Fruit fly (Drosophila melanogaster) whole organism: Measurements from ENCODE around the gene Dlc90F.

Experiments
- CG8478 ChIP-seq: fragments of >200 bp; optimal IDR thresholded peaks from 2 replicates; lab custom pipeline; 2018; ENCODE audit warnings: inconsistent platforms
- Dll ChIP-seq: fragments of >200 bp; optimal IDR thresholded peaks from 2 replicates; lab custom pipeline; 2017
- EcR ChIP-seq, 2 experiments: fragments of >200 bp; optimal IDR thresholded peaks; 2 replicates each; lab custom pipeline; 2017; ENCODE audit warnings: missing biosample characterization in 2 of 2, missing genetic modification characterization in 2 of 2, missing genetic modification reagents in 2 of 2
- pan ChIP-seq: fragments of >200 bp; optimal IDR thresholded peaks from 2 replicates; lab custom pipeline; 2017
- psq ChIP-seq: fragments of >200 bp; optimal IDR thresholded peaks from 2 replicates; lab custom pipeline; 2017
- usp ChIP-seq: fragments of >200 bp; optimal IDR thresholded peaks from 2 replicates; lab custom pipeline; 2017; ENCODE audit warnings: missing biosample characterization, missing genetic modification characterization, mixed read lengths

Gene Dlc90F

DNA sequence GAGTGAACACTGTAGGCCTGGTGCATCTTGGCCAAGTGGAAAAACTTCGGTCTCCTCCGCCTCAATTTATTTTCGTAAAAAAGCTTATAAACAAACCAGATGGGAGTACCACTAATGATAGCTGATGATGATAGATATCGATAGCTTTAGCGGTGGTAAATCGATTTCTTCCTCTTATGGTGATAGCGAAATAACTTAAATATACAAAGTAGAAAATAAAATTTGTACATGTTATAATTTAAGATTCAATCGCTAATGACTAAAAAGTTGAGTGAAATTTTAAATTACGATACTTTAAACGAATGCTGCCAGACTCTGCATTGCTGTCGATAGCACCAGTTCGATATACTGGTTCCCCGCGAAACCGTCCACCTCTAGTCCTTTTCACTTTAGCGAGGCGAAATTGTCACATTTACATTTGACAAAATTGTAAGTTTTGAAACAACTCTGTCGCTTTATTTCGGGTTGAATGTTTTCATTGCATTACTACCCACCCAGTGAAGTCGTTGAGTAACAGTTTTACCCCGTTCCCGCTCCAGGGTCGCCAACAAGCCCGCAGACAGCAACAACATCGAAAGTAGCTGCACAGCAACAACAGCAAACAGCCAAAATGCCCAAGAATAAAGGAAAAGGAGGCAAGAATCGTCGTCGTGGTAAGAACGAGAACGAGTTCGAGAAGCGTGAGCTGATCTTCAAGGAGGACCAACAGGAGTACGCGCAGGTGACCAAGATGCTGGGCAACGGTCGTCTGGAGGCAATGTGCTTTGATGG, 24.5 kb upstream of the Dlc90F start, which contains the start of the genes Vps39 and eIF1A:
Vps39 (minus strand) TSS at position 119 of the 771 bp plus-strand sequence.
eIF1A (plus strand) TSS at position 338 of the 771 bp plus-strand sequence.
- TF ChIP-seq CG8478 (lab: Kevin White, UChicago): no peak
- no peak for TF ChIP-seq pan (lab: Kevin White, UChicago)
- no peak for TF ChIP-seq EcR (GFP tag; optimal IDR thresholded peaks at IDR 0.05; lab: Kevin White, UChicago)
- TF ChIP-seq usp: no peak
- TF ChIP-seq Dll: no peak
- TF ChIP-seq psq (lab: Kevin White, UChicago): no peak

DNA sequence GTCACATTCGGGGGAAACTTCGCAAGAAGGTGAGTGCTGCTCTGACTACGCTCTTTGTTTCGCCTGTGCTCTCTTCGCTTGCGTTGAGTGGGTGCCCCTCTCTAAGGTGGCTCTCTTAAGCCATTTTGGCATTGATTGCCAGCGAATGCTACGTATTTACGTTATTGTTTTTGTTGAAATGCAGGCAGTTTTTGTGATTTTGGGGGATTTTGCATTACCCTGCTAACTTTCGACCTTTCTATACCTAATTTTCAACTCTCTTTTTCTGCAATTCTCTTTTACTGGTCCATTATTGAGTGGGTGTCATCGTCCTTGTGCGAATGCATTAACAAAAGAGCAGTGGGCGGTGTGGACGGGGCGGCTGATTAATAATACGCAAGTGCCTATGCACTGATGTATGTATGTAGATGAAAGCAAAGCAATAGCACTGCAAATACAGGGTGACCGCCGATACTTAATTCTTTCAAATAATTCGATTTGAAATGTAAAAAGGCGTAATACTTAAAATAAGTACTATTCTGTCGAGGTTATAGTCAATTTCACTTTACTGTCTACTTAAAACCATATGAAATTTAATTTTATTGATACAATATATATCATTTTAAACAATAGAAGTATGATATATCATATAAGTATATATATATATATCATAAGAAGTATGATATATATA, 23.8 kb upstream of the Dlc90F start:
- TF ChIP-seq usp (no peak), EcR (GFP tag; optimal IDR thresholded peaks at IDR 0.05; lab: Kevin White, UChicago) (no peak), pan (lab: Kevin White, UChicago) (no peak), Dll (no peak), CG8478 (lab: Kevin White, UChicago) (no peak), psq (lab: Kevin White, UChicago) (no peak)

DNA sequence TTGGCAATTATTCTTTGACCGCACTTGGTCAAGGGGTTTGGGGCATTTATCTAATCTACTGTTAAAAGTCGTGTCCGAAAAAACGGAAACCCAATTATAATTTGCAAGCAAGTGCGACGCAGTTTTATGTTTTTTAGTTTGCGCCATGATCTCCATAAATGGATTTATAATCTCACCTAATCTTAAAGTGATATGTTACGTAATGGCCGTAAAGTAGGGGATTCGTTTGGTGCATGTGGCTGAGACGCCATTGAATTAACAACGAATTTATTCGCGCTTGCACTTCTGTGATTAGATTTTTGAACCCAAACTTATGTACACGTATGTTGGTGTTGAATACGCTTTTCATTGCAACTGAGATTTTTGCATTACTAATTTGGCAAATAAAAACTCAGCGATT, 22.3 kb upstream of the Dlc90F start:
- TF ChIP-seq EcR (GFP tag; optimal IDR thresholded peaks at IDR 0.05; lab: Kevin White, UChicago) (no peak), pan (lab: Kevin White, UChicago) (no peak), usp (no peak), psq (lab: Kevin White, UChicago) (no peak), Dll (no peak), CG8478 (lab: Kevin White, UChicago) (no peak)

DNA sequence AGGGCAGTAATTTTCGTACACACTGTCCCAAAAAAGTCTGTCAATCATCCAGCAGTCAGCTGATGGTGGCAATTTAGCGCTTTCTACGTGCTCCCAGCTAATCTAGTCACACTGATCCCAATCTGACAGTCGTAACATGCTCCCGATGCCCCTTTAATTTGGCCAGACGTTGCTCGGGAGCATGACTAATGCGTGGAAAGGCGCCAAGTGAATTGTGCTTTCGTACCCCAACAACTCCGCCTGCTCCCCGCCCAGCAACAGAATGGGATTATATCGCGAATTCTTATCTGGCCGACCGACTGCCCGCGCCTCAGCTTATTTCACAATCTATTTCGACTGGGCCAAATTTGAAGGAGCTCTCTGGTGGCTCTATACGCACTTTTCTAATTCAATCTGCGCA, 21.6 kb upstream of the Dlc90F start:
- no peak for TF ChIP-seq CG8478 (lab: Kevin White, UChicago)
- TF ChIP-seq EcR (GFP tag; optimal IDR thresholded peaks at IDR 0.05; lab: Kevin White, UChicago): no peak
- no peak for TF ChIP-seq pan (lab: Kevin White, UChicago)
- no peak for TF ChIP-seq psq (lab: Kevin White, UChicago)
- no peak for TF ChIP-seq Dll
- no peak for TF ChIP-seq usp

DNA sequence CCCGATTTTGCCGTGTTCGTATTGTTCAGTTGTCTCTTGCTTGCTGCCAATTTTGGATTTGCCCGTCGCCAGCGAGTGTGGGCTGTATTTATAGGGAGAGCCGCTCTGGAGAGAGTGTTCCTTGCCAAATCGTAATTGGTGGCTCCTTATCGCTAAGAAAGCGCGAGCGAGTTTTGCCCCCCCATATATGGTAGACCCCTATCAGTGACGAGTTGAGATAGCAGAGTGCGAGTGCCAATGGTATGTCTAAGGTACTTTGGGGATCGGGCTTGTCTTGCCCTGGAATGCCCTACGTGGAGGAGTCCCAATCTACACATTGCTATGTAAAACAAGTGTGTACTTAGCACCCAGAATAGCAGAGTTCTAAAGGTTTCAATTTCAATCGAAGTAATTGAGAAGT, 19.5 kb upstream of the Dlc90F start, which contains the start of gene CG7142:
CG7142 (minus strand) TSS at position 29 of the 400 bp plus-strand sequence.
- no peak for TF ChIP-seq pan (lab: Kevin White, UChicago)
- TF ChIP-seq Dll: no peak
- TF ChIP-seq EcR (GFP tag; optimal IDR thresholded peaks at IDR 0.05; lab: Kevin White, UChicago): no peak
- no peak for TF ChIP-seq psq (lab: Kevin White, UChicago)
- no peak for TF ChIP-seq usp
- TF ChIP-seq CG8478 (lab: Kevin White, UChicago): no peak

DNA sequence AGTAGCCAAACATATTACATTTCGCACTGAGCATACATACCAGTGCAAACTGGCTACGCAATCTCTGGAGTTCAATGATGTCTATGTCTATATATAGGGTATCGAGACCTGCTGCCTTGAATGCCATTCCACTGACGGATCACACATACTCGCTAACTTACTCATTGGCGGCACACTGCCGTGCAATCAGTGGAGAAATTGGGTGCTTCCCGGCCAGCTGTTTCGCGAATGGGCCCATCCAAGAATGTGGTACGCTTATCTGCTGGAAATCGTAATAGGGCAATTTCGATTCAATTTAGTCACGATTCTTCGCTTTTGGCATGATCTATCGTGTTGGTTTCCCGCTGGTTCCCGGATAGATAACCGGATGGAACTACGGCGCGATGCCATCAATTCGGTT, 18.9 kb upstream of the Dlc90F start:
- TF ChIP-seq CG8478 (lab: Kevin White, UChicago) (no peak), Dll (no peak), EcR (GFP tag; optimal IDR thresholded peaks at IDR 0.05; lab: Kevin White, UChicago) (no peak), usp (no peak), psq (lab: Kevin White, UChicago) (no peak), pan (lab: Kevin White, UChicago) (no peak)

DNA sequence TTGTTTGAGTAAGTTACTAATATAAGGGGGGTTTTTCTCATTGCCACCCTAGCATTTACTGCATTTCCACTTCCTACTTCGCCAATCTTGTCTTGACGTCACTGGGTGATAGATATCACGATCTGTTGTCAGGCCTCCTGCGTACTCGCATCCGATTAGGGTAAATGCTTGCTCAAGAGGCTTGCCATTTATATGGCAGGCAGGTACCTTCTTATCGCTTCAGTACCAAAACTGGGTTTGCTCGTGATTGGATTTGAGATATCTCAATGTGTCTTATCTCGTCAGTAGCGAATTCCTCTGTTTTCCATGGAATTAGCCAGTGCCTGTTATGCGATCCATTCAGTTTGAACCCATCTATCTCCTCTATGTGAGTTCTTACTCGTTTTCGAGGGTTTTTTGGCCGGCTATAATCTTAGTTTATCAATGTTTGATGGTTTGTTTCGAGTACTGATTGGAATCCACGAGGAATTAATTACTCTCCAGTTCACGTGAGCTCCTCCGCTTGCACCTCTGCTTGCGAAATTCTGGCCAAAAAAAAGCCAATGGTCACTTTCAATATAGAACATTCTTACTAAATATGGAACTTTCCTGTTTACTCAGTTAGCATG, 18.1 kb upstream of the Dlc90F start:
- TF ChIP-seq psq (lab: Kevin White, UChicago) (no peak), Dll (no peak), EcR (GFP tag; optimal IDR thresholded peaks at IDR 0.05; lab: Kevin White, UChicago) (no peak), usp (no peak), pan (lab: Kevin White, UChicago) (no peak), CG8478 (lab: Kevin White, UChicago) (no peak)

DNA sequence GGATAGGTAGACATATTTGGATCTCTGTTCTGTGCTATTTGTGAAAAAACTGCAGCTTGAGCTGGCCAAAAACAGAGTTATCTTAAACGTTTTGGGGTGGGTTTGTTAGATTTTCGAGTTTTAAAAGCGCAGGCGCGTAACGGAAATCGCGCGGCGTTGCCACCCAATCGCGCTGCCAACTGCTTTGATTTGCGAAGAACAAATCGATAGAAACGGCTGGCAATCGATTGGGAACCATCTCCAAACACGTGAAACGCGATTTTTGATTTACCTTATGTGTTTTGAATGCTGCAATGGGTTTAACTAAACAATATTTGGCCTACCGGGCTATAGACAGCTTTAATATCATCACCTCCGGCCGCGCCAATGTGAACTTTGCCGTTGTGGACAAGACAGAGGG, 15.6 kb upstream of the Dlc90F start, which contains the start of the genes CG14312 and CG8064:
CG14312 (minus strand) TSS at position 88 of the 400 bp plus-strand sequence.
CG8064 (plus strand) TSS at position 220 of the 400 bp plus-strand sequence.
- TF ChIP-seq CG8478 (lab: Kevin White, UChicago) (no peak), psq (lab: Kevin White, UChicago) (no peak), usp (no peak), EcR (GFP tag; optimal IDR thresholded peaks at IDR 0.05; lab: Kevin White, UChicago) (no peak), Dll (no peak), pan (lab: Kevin White, UChicago) (no peak)

DNA sequence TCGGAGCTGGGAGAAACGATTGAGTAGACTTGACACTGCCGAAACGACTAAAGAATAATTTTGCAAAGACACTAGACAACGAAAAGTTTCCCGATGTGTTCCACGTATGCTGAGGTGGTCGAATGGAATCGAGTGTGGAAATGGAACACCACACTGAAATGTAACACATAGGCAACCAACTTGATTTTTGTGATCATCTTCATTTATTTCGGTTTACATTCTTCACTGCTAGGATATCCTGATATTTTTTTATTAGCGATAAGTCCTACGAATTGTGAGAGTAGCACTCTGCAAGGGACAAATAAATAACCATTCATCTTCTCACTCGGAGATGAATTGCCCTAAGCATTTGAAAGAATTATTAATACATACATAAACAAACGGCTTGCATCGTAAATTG, 10.4 kb upstream of the Dlc90F start, which contains the start of gene CG7131:
CG7131 (minus strand) TSS at position 101 of the 400 bp plus-strand sequence.
- TF ChIP-seq Dll: no peak
- no peak for TF ChIP-seq pan (lab: Kevin White, UChicago)
- no peak for TF ChIP-seq CG8478 (lab: Kevin White, UChicago)
- TF ChIP-seq psq (lab: Kevin White, UChicago): no peak
- TF ChIP-seq EcR (GFP tag; optimal IDR thresholded peaks at IDR 0.05; lab: Kevin White, UChicago): no peak
- no peak for TF ChIP-seq usp

DNA sequence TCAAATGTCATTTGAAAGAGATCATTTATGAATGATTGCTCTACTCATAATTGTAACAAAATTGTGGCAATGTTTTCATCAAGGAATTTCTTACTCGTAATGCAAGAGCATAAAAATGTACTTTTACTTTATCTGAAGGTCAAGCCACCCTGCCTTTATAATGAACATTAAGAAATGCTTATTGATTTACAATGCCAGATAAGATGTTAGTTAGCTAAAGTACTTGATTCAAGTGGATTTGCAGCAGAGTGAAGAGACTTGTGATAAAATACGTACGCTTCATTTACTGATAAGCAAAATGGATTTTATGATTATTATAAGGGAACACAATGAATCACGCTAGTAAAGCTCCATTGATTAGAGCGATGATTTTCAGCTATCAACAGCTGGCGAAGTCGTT, 7.2 kb upstream of the Dlc90F start:
- TF ChIP-seq EcR (GFP tag; optimal IDR thresholded peaks at IDR 0.05; lab: Kevin White, UChicago) (no peak), psq (lab: Kevin White, UChicago) (no peak), pan (lab: Kevin White, UChicago) (no peak), CG8478 (lab: Kevin White, UChicago) (no peak), usp (no peak), Dll (no peak)

DNA sequence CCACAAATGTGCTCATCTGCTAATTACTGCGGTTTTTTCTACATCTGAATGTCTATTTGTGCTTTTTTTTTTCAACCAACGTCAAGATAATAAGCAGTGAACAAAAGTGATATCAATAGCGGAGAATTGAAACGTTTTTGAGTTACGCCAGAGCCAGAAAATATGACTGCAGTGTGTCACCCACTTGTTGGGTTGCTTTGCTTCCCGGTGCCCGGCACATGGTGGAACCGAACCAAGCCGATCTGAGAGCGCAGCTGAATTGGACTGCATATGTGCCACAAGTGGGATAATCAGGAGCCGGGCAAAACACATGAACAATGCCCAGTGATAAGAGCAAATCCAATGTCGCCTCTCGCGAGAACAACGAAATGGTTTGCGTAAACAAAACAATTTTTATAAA, 6.7 kb upstream of the Dlc90F start:
- TF ChIP-seq CG8478 (lab: Kevin White, UChicago): no peak
- TF ChIP-seq psq (lab: Kevin White, UChicago): no peak
- no peak for TF ChIP-seq Dll
- TF ChIP-seq usp: no peak
- no peak for TF ChIP-seq pan (lab: Kevin White, UChicago)
- TF ChIP-seq EcR (GFP tag; optimal IDR thresholded peaks at IDR 0.05; lab: Kevin White, UChicago): no peak
